Worm (Caenorhabditis elegans) whole organism, young adult: Measurements from ENCODE around the gene F41H10.3.

Experiments used
- B0035.1 ChIP-seq: sonication (generic microtip); optimal IDR thresholded peaks from 2 replicates; lab custom pipeline; 2016; ENCODE audit warnings: missing genetic modification characterization, mild to moderate bottlenecking, missing compliant biosample characterization, missing genotype, missing genetic modification reagents
- B0261.1 ChIP-seq: sonication (generic microtip); optimal IDR thresholded peaks from 2 replicates; lab custom pipeline; 2016; ENCODE audit warnings: mild to moderate bottlenecking, missing genetic modification characterization, moderate library complexity, missing compliant biosample characterization
- C06A6.2 ChIP-seq: fragments of 200-800 bp; sonication (Bioruptor generic); conservative IDR thresholded peaks from 2 replicates; pipeline ENCODE4 v1.3.6; 2022; ENCODE audit warnings: missing genetic modification characterization, missing compliant biosample characterization
- C17E4.6 ChIP-seq: fragments of 200-800 bp; sonication (Bioruptor generic); IDR thresholded peaks from 2 replicates; pipeline ENCODE4 v1.3.6; 2022; ENCODE audit warnings: missing genetic modification reagents, missing genetic modification characterization, missing compliant biosample characterization
- F10E7.11 ChIP-seq: sonication (generic microtip); optimal IDR thresholded peaks from 2 replicates; lab custom pipeline; 2017; ENCODE audit warnings: mild to moderate bottlenecking, missing genetic modification characterization, moderate library complexity, missing compliant biosample characterization
- F22D6.2 ChIP-seq: sonication (generic microtip); optimal IDR thresholded peaks from 2 replicates; lab custom pipeline; 2016; ENCODE audit warnings: mild to moderate bottlenecking, missing genetic modification characterization, missing compliant biosample characterization
- F33H1.4 ChIP-seq: fragments of 200-800 bp; sonication (Bioruptor generic); IDR thresholded peaks from 2 replicates; pipeline ENCODE4 v1.3.6; 2022; ENCODE audit warnings: missing genetic modification reagents, missing genetic modification characterization, missing compliant biosample characterization
- F49E8.2 ChIP-seq: sonication (generic microtip); optimal IDR thresholded peaks from 3 replicates; lab custom pipeline; 2017; ENCODE audit warnings: missing genetic modification characterization, mild to moderate bottlenecking, missing compliant biosample characterization, antibody characterized with exemption, moderate library complexity; ENCODE audit not compliant: insufficient read depth
- F52B5.7 ChIP-seq: sonication (generic microtip); optimal IDR thresholded peaks from 2 replicates; lab custom pipeline; 2016; ENCODE audit warnings: mild to moderate bottlenecking, missing genetic modification characterization, missing compliant biosample characterization
- F55B11.4 ChIP-seq: sonication (generic microtip); optimal IDR thresholded peaks from 2 replicates; lab custom pipeline; 2016; ENCODE audit warnings: missing compliant biosample characterization, missing genetic modification characterization, borderline replicate concordance; ENCODE audit not compliant: insufficient read depth
- F57C9.4 ChIP-seq: sonication (generic microtip); optimal IDR thresholded peaks from 2 replicates; lab custom pipeline; 2017; ENCODE audit warnings: mild to moderate bottlenecking, missing genetic modification characterization, missing compliant biosample characterization
- Y53G8AR.9 ChIP-seq: fragments of 200-800 bp; sonication (Bioruptor generic); conservative IDR thresholded peaks from 2 replicates; pipeline ENCODE4 v1.3.6; 2022; ENCODE audit warnings: missing genetic modification reagents, missing genetic modification characterization, missing compliant biosample characterization
- atf-7 ChIP-seq: sonication (generic microtip); optimal IDR thresholded peaks from 2 replicates; lab custom pipeline; 2017; ENCODE audit warnings: mild to moderate bottlenecking, missing genetic modification characterization, missing compliant biosample characterization
- athp-1 ChIP-seq: sonication (generic microtip); optimal IDR thresholded peaks from 2 replicates; lab custom pipeline; 2017; ENCODE audit warnings: mild to moderate bottlenecking, missing genetic modification characterization, missing compliant biosample characterization
- bed-2 ChIP-seq: fragments of 200-800 bp; sonication (Bioruptor generic); IDR thresholded peaks from 2 replicates; pipeline ENCODE4 v1.3.6; 2022; ENCODE audit warnings: missing genetic modification reagents, missing genetic modification characterization, missing compliant biosample characterization
- cebp-1 ChIP-seq, 2 experiments: fragments of 200-800 bp in 1 of 2; sonication (Bioruptor generic) in 1 of 2; sonication (generic microtip) in 1 of 2; IDR thresholded peaks in 1 of 2; optimal IDR thresholded peaks in 1 of 2; 2 replicates each; pipeline versions ENCODE4 v1.3.6 to Lab custom; 2017 to 2022; ENCODE audit warnings: missing compliant biosample characterization in 2 of 2, missing genetic modification characterization in 2 of 2, mild to moderate bottlenecking in 1 of 2, missing genetic modification reagents in 1 of 2, moderate library complexity in 1 of 2
- ceh-100 ChIP-seq: fragments of 200-800 bp; sonication (Bioruptor generic); IDR thresholded peaks from 2 replicates; pipeline ENCODE4 v1.3.6; 2022; ENCODE audit warnings: missing genetic modification reagents, missing genetic modification characterization, missing compliant biosample characterization
- ceh-40 ChIP-seq: fragments of 200-800 bp; sonication (Bioruptor generic); IDR thresholded peaks from 2 replicates; pipeline ENCODE4 v1.3.6; 2022; ENCODE audit warnings: missing genetic modification characterization, missing compliant biosample characterization
- ceh-58 ChIP-seq: fragments of 200-800 bp; sonication (Bioruptor generic); IDR thresholded peaks from 2 replicates; pipeline ENCODE4 v1.3.6; 2022; ENCODE audit warnings: missing genetic modification characterization, missing compliant biosample characterization
- dox-1 ChIP-seq: fragments of 200-800 bp; sonication (Bioruptor generic); IDR thresholded peaks from 2 replicates; pipeline ENCODE4 v1.3.6; 2022; ENCODE audit warnings: missing genetic modification reagents, missing genetic modification characterization, missing compliant biosample characterization
- efl-1 ChIP-seq: fragments of 150-350 bp; optimal IDR thresholded peaks from 2 replicates; lab custom pipeline; 2014; ENCODE audit warnings: missing biosample characterization, missing genetic modification reagents, missing genetic modification characterization
- egl-44 ChIP-seq: fragments of 200-800 bp; sonication (Bioruptor generic); IDR thresholded peaks from 2 replicates; pipeline ENCODE4 v1.3.6; 2022; ENCODE audit warnings: missing genetic modification reagents, missing genetic modification characterization, missing compliant biosample characterization
- gei-17 ChIP-seq: fragments of 200-800 bp; sonication (Bioruptor generic); optimal IDR thresholded peaks from 2 replicates; lab custom pipeline; 2018; ENCODE audit warnings: mild to moderate bottlenecking, missing genetic modification characterization, missing compliant biosample characterization
- him-1 ChIP-seq: sonication (generic microtip); optimal IDR thresholded peaks from 2 replicates; lab custom pipeline; 2016; ENCODE audit warnings: missing genotype, missing genetic modification reagents, missing genetic modification characterization, missing compliant biosample characterization
- hmg-20 ChIP-seq: fragments of 200-800 bp; sonication (Bioruptor generic); IDR thresholded peaks from 2 replicates; pipeline ENCODE4 v1.3.6; 2022; ENCODE audit warnings: missing genetic modification reagents, missing genetic modification characterization, missing compliant biosample characterization
- hsf-1 ChIP-seq: fragments of 200-800 bp; sonication (Bioruptor generic); IDR thresholded peaks from 2 replicates; pipeline ENCODE4 v1.3.6; 2022; ENCODE audit warnings: missing genetic modification reagents, missing genetic modification characterization, missing compliant biosample characterization
- lin-35 ChIP-seq, 3 experiments: fragments of 150-350 bp in 2 of 3; sonication (generic microtip) in 1 of 3; optimal IDR thresholded peaks; 2 replicates each; lab custom pipeline; 2014 to 2018; ENCODE audit warnings: missing biosample characterization in 3 of 3, missing genetic modification characterization in 3 of 3, missing genetic modification reagents in 3 of 3
- lin-54 ChIP-seq: fragments of 200-800 bp; sonication (Bioruptor generic); optimal IDR thresholded peaks from 2 replicates; lab custom pipeline; 2018; ENCODE audit warnings: mild to moderate bottlenecking, missing genetic modification characterization, missing compliant biosample characterization
- madf-10 ChIP-seq: sonication (generic microtip); optimal IDR thresholded peaks from 2 replicates; lab custom pipeline; 2016; ENCODE audit warnings: mild to moderate bottlenecking, missing genetic modification characterization, missing compliant biosample characterization
- madf-3 ChIP-seq: fragments of 200-800 bp; sonication (Bioruptor generic); IDR thresholded peaks from 2 replicates; pipeline ENCODE4 v1.3.6; 2022; ENCODE audit warnings: missing genetic modification reagents, missing genetic modification characterization, missing compliant biosample characterization
- mcd-1 ChIP-seq: fragments of 200-800 bp; sonication (Bioruptor generic); IDR thresholded peaks from 2 replicates; pipeline ENCODE4 v1.3.6; 2022; ENCODE audit warnings: missing genetic modification reagents, missing genetic modification characterization, missing compliant biosample characterization
- mes-4 ChIP-seq: sonication (generic microtip); optimal IDR thresholded peaks from 2 replicates; lab custom pipeline; 2016; ENCODE audit warnings: missing genotype, missing genetic modification characterization, missing compliant biosample characterization
- nfyb-1 ChIP-seq: fragments of 200-800 bp; sonication (Bioruptor generic); IDR thresholded peaks from 2 replicates; pipeline ENCODE4 v1.3.6; 2022; ENCODE audit warnings: missing genetic modification reagents, missing genetic modification characterization, missing compliant biosample characterization
- nhr-120 ChIP-seq: fragments of 200-800 bp; sonication (Bioruptor generic); IDR thresholded peaks from 2 replicates; pipeline ENCODE4 v1.3.6; 2022; ENCODE audit warnings: missing genetic modification characterization, missing compliant biosample characterization
- nhr-179 ChIP-seq: sonication (generic microtip); optimal IDR thresholded peaks from 2 replicates; lab custom pipeline; 2016; ENCODE audit warnings: mild to moderate bottlenecking, missing genetic modification characterization, missing compliant biosample characterization
- nhr-27 ChIP-seq: fragments of 200-800 bp; sonication (Bioruptor generic); optimal IDR thresholded peaks from 2 replicates; lab custom pipeline; 2018; ENCODE audit warnings: mild to moderate bottlenecking, missing genetic modification characterization, moderate library complexity, missing compliant biosample characterization
- nhr-80 ChIP-seq: sonication (generic microtip); optimal IDR thresholded peaks from 2 replicates; lab custom pipeline; 2016; ENCODE audit warnings: missing genetic modification characterization, missing compliant biosample characterization
- rcor-1 ChIP-seq: fragments of 200-800 bp; sonication (Bioruptor generic); IDR thresholded peaks from 2 replicates; pipeline ENCODE4 v1.3.6; 2022; ENCODE audit warnings: missing genetic modification reagents, missing genetic modification characterization, missing compliant biosample characterization
- rpc-1 ChIP-seq, 2 experiments: fragments of 150-350 bp in 1 of 2; sonication (generic microtip) in 1 of 2; optimal IDR thresholded peaks; 2 replicates each; lab custom pipeline; 2014 to 2018; ENCODE audit warnings: missing biosample characterization in 1 of 2, missing genetic modification characterization in 1 of 2, missing genetic modification reagents in 1 of 2, missing genotype in 1 of 2
- sdz-38 ChIP-seq: sonication (generic microtip); optimal IDR thresholded peaks from 2 replicates; lab custom pipeline; 2016; ENCODE audit warnings: missing genotype, missing genetic modification characterization, missing compliant biosample characterization
- snpc-1.1 ChIP-seq: sonication (generic microtip); optimal IDR thresholded peaks from 2 replicates; lab custom pipeline; 2017; ENCODE audit warnings: missing genetic modification characterization, mild to moderate bottlenecking, missing compliant biosample characterization, antibody characterized with exemption, moderate library complexity, missing genotype, missing genetic modification reagents; ENCODE audit not compliant: insufficient read depth
- snpc-1.3 ChIP-seq: sonication (generic microtip); optimal IDR thresholded peaks from 2 replicates; lab custom pipeline; 2017; ENCODE audit warnings: missing genetic modification characterization, mild to moderate bottlenecking, missing compliant biosample characterization, antibody characterized with exemption, moderate library complexity, missing genotype, missing genetic modification reagents; ENCODE audit not compliant: insufficient read depth
- unc-62 ChIP-seq: fragments of 150-350 bp; optimal IDR thresholded peaks from 2 replicates; lab custom pipeline; 2014; ENCODE audit warnings: missing biosample characterization, missing genetic modification reagents, missing genetic modification characterization
- zim-3 ChIP-seq: sonication (generic microtip); optimal IDR thresholded peaks from 2 replicates; lab custom pipeline; 2017; ENCODE audit warnings: mild to moderate bottlenecking, missing genetic modification characterization, moderate library complexity, missing compliant biosample characterization
- ztf-18 ChIP-seq: sonication (generic microtip); optimal IDR thresholded peaks from 2 replicates; lab custom pipeline; 2016; ENCODE audit warnings: missing genotype, mild to moderate bottlenecking, missing genetic modification characterization, missing compliant biosample characterization
- ztf-22 ChIP-seq: fragments of 200-800 bp; sonication (Bioruptor generic); optimal IDR thresholded peaks from 2 replicates; lab custom pipeline; 2018; ENCODE audit warnings: mild to moderate bottlenecking, missing genetic modification characterization, moderate library complexity, missing compliant biosample characterization
- ztf-26 ChIP-seq: sonication (generic microtip); optimal IDR thresholded peaks from 2 replicates; lab custom pipeline; 2017; ENCODE audit warnings: missing genetic modification characterization, missing compliant biosample characterization
- ztf-28 ChIP-seq: fragments of 200-800 bp; sonication (Bioruptor generic); IDR thresholded peaks from 2 replicates; pipeline ENCODE4 v1.3.6; 2022; ENCODE audit warnings: missing genetic modification reagents, missing genetic modification characterization, missing compliant biosample characterization

Gene F41H10.3

ce11 chrIV:5368860-5369259, 741 bp upstream of the F41H10.3 start (continued):
- TF ChIP-seq rpc-1 (optimal IDR thresholded peaks at IDR 0.05; lab: Kevin White, UChicago) (no peak), rpc-1 (tag; optimal IDR thresholded peaks at IDR 0.05; lab: Kevin White, UChicago) (no peak), him-1 (tag; lab: Kevin White, UChicago) (no peak), madf-3 (no peak), atf-7 (tag; lab: Kevin White, UChicago) (no peak), unc-62 (GFP tag; lab: Kevin White, UChicago) (no peak), mcd-1 (GFP tag; lab: Robert Waterston, UW) (peak; percentile 67), ceh-40 (no peak), ceh-100 (GFP tag; lab: Robert Waterston, UW) (no peak), hmg-20 (no peak), nhr-27 (tag; lab: Kevin White, UChicago) (no peak), athp-1 (tag; lab: Kevin White, UChicago) (no peak), snpc-1.3 (tag; lab: Kevin White, UChicago) (no peak), F57C9.4 (tag; lab: Kevin White, UChicago) (no peak), lin-54 (GFP tag; lab: Kevin White, UChicago) (peak; percentile 6), ztf-22 (GFP tag; lab: Kevin White, UChicago) (no peak), ztf-28 (GFP tag; lab: Robert Waterston, UW) (no peak), sdz-38 (tag; lab: Kevin White, UChicago) (no peak), zim-3 (tag; lab: Kevin White, UChicago) (no peak), egl-44 (GFP tag; lab: Robert Waterston, UW) (no peak), F49E8.2 (no peak), B0261.1 (no peak), nhr-80 (peak; percentile 11), efl-1 (no peak), F22D6.2 (no peak), F52B5.7 (tag; lab: Kevin White, UChicago) (no peak), F55B11.4 (tag; lab: Kevin White, UChicago) (no peak), ceh-58 (GFP tag; lab: Robert Waterston, UW) (no peak), lin-35 (GFP tag; optimal IDR thresholded peaks at IDR 0.05; lab: Kevin White, UChicago) (no peak), snpc-1.1 (tag; lab: Kevin White, UChicago) (no peak), F33H1.4 (GFP tag; lab: Robert Waterston, UW) (no peak), C17E4.6 (peak; percentile 23; the same call in 1 of the 2 replicates), B0035.1 (tag; lab: Kevin White, UChicago) (no peak), bed-2 (no peak), F10E7.11 (tag; lab: Kevin White, UChicago) (no peak), cebp-1 (GFP tag; IDR thresholded peaks at IDR 0.05; lab: Robert Waterston, UW) (no peak), cebp-1 (tag; optimal IDR thresholded peaks at IDR 0.05; lab: Kevin White, UChicago) (peak; percentile 49), madf-10 (tag; lab: Kevin White, UChicago) (no peak), nfyb-1 (GFP tag; lab: Robert Waterston, UW) (0 out of 2 replicates have a peak, but pooled peaks have one; percentile 20), rcor-1 (GFP tag; lab: Robert Waterston, UW) (no peak), nhr-120 (GFP tag; lab: Robert Waterston, UW) (no peak), ztf-26 (tag; lab: Kevin White, UChicago) (no peak), dox-1 (GFP tag; lab: Robert Waterston, UW) (peak; percentile 36; the same call in 1 of the 2 replicates), nhr-179 (tag; lab: Kevin White, UChicago) (no peak), mes-4 (tag; lab: Kevin White, UChicago) (no peak), hsf-1 (no peak), gei-17 (GFP tag; lab: Kevin White, UChicago) (no peak), Y53G8AR.9 (no peak), ztf-18 (no peak), C06A6.2 (GFP tag; lab: Robert Waterston, UW) (no peak)
